Fruit fly (Drosophila melanogaster) whole organism, embryonic: ENCODE results near the gene Art8.
A peak's percentile ranks its signal among the peaks of the same experiment; 100 is the strongest.

ENCODE experiments used
- ATbp ChIP-seq: fragments of 200-800 bp; sonication (Bioruptor generic); optimal IDR thresholded peaks from 2 replicates; lab custom pipeline; 2017; ENCODE audit warnings: missing biosample characterization, mild to moderate bottlenecking, missing genetic modification characterization, missing genetic modification reagents
- CG10147 ChIP-seq: fragments of 200-800 bp; sonication (Bioruptor generic); optimal IDR thresholded peaks from 2 replicates; lab custom pipeline; 2019; ENCODE audit warnings: missing biosample characterization, mild to moderate bottlenecking, missing genetic modification characterization, moderate library complexity
- CG1024 ChIP-seq: fragments of 200-800 bp; sonication (Bioruptor generic); IDR thresholded peaks from 2 replicates; pipeline ENCODE4 v1.3.6; 2022; ENCODE audit warnings: missing biosample characterization, missing genetic modification characterization
- CG10366 ChIP-seq: fragments of 200-800 bp; sonication (Bioruptor generic); IDR thresholded peaks from 2 replicates; pipeline ENCODE4 v1.3.6; 2022; ENCODE audit warnings: missing biosample characterization, missing genetic modification characterization
- CG11085 ChIP-seq: fragments of 200-800 bp; sonication (Bioruptor generic); IDR thresholded peaks from 2 replicates; pipeline ENCODE4 v1.3.6; 2022; ENCODE audit warnings: missing biosample characterization, missing genetic modification characterization
- CG11560 ChIP-seq: fragments of 200-800 bp; sonication (Bioruptor generic); IDR thresholded peaks from 3 replicates; pipeline ENCODE4 v1.3.6; 2022; ENCODE audit warnings: missing biosample characterization, missing genetic modification characterization
- CG13424 ChIP-seq: fragments of 200-800 bp; sonication (Bioruptor generic); optimal IDR thresholded peaks from 2 replicates; lab custom pipeline; 2019; ENCODE audit warnings: missing biosample characterization, mild to moderate bottlenecking, missing genetic modification characterization, moderate library complexity
- CG13624 ChIP-seq: fragments of 200-800 bp; sonication (Bioruptor generic); optimal IDR thresholded peaks from 2 replicates; lab custom pipeline; 2016; ENCODE audit warnings: missing biosample characterization, missing genetic modification characterization
- CG15696 ChIP-seq: fragments of 200-800 bp; sonication (Bioruptor generic); optimal IDR thresholded peaks from 2 replicates; lab custom pipeline; 2019; ENCODE audit warnings: missing biosample characterization, mild to moderate bottlenecking, missing genetic modification characterization, moderate library complexity
- CG1647 ChIP-seq: fragments of 200-800 bp; sonication (Bioruptor generic); optimal IDR thresholded peaks from 3 replicates; lab custom pipeline; 2016; ENCODE audit warnings: missing biosample characterization, missing genetic modification characterization
- CG3065 ChIP-seq: fragments of 200-800 bp; sonication (Bioruptor generic); optimal IDR thresholded peaks from 2 replicates; lab custom pipeline; 2016; ENCODE audit warnings: missing biosample characterization, missing genetic modification characterization
- CG31365 ChIP-seq: fragments of 200-800 bp; sonication (Bioruptor generic); optimal IDR thresholded peaks from 2 replicates; lab custom pipeline; 2018; ENCODE audit warnings: missing biosample characterization, mild to moderate bottlenecking, missing genetic modification characterization
- CG33213 ChIP-seq: fragments of 200-800 bp; sonication (Bioruptor generic); optimal IDR thresholded peaks from 3 replicates; lab custom pipeline; 2016; ENCODE audit warnings: missing biosample characterization, missing genetic modification characterization
- CG33557 ChIP-seq: fragments of 200-800 bp; sonication (Bioruptor generic); optimal IDR thresholded peaks from 2 replicates; lab custom pipeline; 2019; ENCODE audit warnings: missing biosample characterization, mild to moderate bottlenecking, missing genetic modification characterization, moderate library complexity
- CG3995 ChIP-seq: fragments of 200-800 bp; sonication (Bioruptor generic); optimal IDR thresholded peaks from 3 replicates; lab custom pipeline; 2016; ENCODE audit warnings: missing biosample characterization, missing genetic modification characterization
- CG43689 ChIP-seq: fragments of 200-800 bp; sonication (Bioruptor generic); IDR thresholded peaks from 2 replicates; pipeline ENCODE4 v1.3.6; 2022; ENCODE audit warnings: missing biosample characterization, missing genetic modification characterization
- CG4820 ChIP-seq: fragments of 200-800 bp; sonication (Bioruptor generic); optimal IDR thresholded peaks from 3 replicates; lab custom pipeline; 2016; ENCODE audit warnings: missing biosample characterization, missing genetic modification characterization
- CG6272 ChIP-seq: fragments of 200-800 bp; sonication (Bioruptor generic); IDR thresholded peaks from 2 replicates; pipeline ENCODE4 v1.3.6; 2022; ENCODE audit warnings: missing biosample characterization, missing genetic modification characterization
- CG7786 ChIP-seq: fragments of 200-800 bp; sonication (Bioruptor generic); optimal IDR thresholded peaks from 2 replicates; lab custom pipeline; 2016; ENCODE audit warnings: missing biosample characterization, missing genetic modification characterization
- CG7928 ChIP-seq: fragments of 200-800 bp; sonication (Bioruptor generic); optimal IDR thresholded peaks from 2 replicates; lab custom pipeline; 2017; ENCODE audit warnings: missing biosample characterization, mild to moderate bottlenecking, missing genetic modification characterization
- CG8089 ChIP-seq: fragments of 200-800 bp; sonication (Bioruptor generic); optimal IDR thresholded peaks from 3 replicates; lab custom pipeline; 2016; ENCODE audit warnings: missing biosample characterization, missing genetic modification characterization
- CG8290 ChIP-seq, 3 experiments: fragments of 200-800 bp; sonication (Bioruptor generic); optimal IDR thresholded peaks; 2 replicates each; lab custom pipeline; 2016 to 2019; ENCODE audit warnings: missing biosample characterization in 3 of 3, missing genetic modification characterization in 3 of 3, mild to moderate bottlenecking in 2 of 3, moderate library complexity in 1 of 3
- Jarid2 ChIP-seq: fragments of 200-800 bp; sonication (Bioruptor generic); optimal IDR thresholded peaks from 3 replicates; lab custom pipeline; 2017; ENCODE audit warnings: mild to moderate bottlenecking, missing biosample characterization, missing genetic modification reagents, missing genetic modification characterization
- Max ChIP-seq: fragments of 200-800 bp; sonication (Bioruptor generic); optimal IDR thresholded peaks from 2 replicates; lab custom pipeline; 2016; ENCODE audit warnings: missing biosample characterization, mild to moderate bottlenecking, missing genetic modification characterization
- Myb ChIP-seq: fragments of 200-800 bp; sonication (Bioruptor generic); optimal IDR thresholded peaks from 2 replicates; lab custom pipeline; 2016; ENCODE audit warnings: missing biosample characterization, missing genetic modification characterization
- Scr ChIP-seq: fragments of 200-800 bp; sonication (Bioruptor generic); IDR thresholded peaks from 2 replicates; pipeline ENCODE4 v1.3.6; 2022; ENCODE audit warnings: missing biosample characterization, missing genetic modification characterization; ENCODE audit not compliant: partially characterized antibody
- Ssrp ChIP-seq: fragments of 200-800 bp; sonication (Bioruptor generic); optimal IDR thresholded peaks from 2 replicates; lab custom pipeline; 2018; ENCODE audit warnings: missing biosample characterization, mild to moderate bottlenecking, missing genetic modification characterization, moderate library complexity
- Xbp1 ChIP-seq: fragments of 200-800 bp; sonication (Bioruptor generic); optimal IDR thresholded peaks from 3 replicates; lab custom pipeline; 2016; ENCODE audit warnings: missing biosample characterization, mild to moderate bottlenecking, missing genetic modification characterization
- Xrp1 ChIP-seq: fragments of 200-800 bp; sonication (Bioruptor generic); IDR thresholded peaks from 2 replicates; pipeline ENCODE4 v1.3.6; 2022; ENCODE audit warnings: missing biosample characterization, missing genetic modification characterization
- ab ChIP-seq: fragments of 200-800 bp; sonication (Bioruptor generic); optimal IDR thresholded peaks from 2 replicates; lab custom pipeline; 2016; ENCODE audit warnings: missing biosample characterization, missing genetic modification characterization
- bab2 ChIP-seq: fragments of 200-800 bp; sonication (Bioruptor generic); optimal IDR thresholded peaks from 2 replicates; lab custom pipeline; 2016; ENCODE audit warnings: missing biosample characterization, missing genetic modification characterization
- bigmax ChIP-seq: fragments of 200-800 bp; sonication (Bioruptor generic); optimal IDR thresholded peaks from 2 replicates; lab custom pipeline; 2018; ENCODE audit warnings: missing biosample characterization, mild to moderate bottlenecking, missing genetic modification characterization
- chinmo ChIP-seq: fragments of 200-800 bp; sonication (Bioruptor generic); IDR thresholded peaks from 4 replicates; pipeline ENCODE4 v1.3.6; 2022; ENCODE audit warnings: missing biosample characterization, missing genetic modification characterization; ENCODE audit not compliant: partially characterized antibody
- chm ChIP-seq: fragments of 200-800 bp; sonication (Bioruptor generic); IDR thresholded peaks from 2 replicates; pipeline ENCODE4 v1.3.6; 2022; ENCODE audit warnings: missing biosample characterization, missing genetic modification characterization
- corto ChIP-seq: fragments of 200-800 bp; sonication (Bioruptor generic); optimal IDR thresholded peaks from 2 replicates; lab custom pipeline; 2016; ENCODE audit warnings: missing biosample characterization, mild to moderate bottlenecking, missing genetic modification characterization, moderate library complexity
- crc ChIP-seq: fragments of 200-800 bp; sonication (Bioruptor generic); optimal IDR thresholded peaks from 2 replicates; lab custom pipeline; 2016; ENCODE audit warnings: missing biosample characterization, missing genetic modification characterization
- da ChIP-seq: fragments of 200-800 bp; sonication (Bioruptor generic); optimal IDR thresholded peaks from 2 replicates; lab custom pipeline; 2016; ENCODE audit warnings: missing biosample characterization, missing genetic modification characterization
- dm ChIP-seq: fragments of 200-800 bp; sonication (Bioruptor generic); optimal IDR thresholded peaks from 3 replicates; lab custom pipeline; 2016; ENCODE audit warnings: missing biosample characterization, missing genetic modification characterization
- ftz-f1 ChIP-seq: fragments of 200-800 bp; sonication (Bioruptor generic); optimal IDR thresholded peaks from 2 replicates; lab custom pipeline; 2016; ENCODE audit warnings: missing biosample characterization, missing genetic modification characterization
- grau ChIP-seq: fragments of 200-800 bp; optimal IDR thresholded peaks from 3 replicates; lab custom pipeline; 2019; ENCODE audit warnings: missing biosample characterization, mild to moderate bottlenecking, missing genetic modification characterization, moderate library complexity
- hb ChIP-seq: fragments of 200-800 bp; sonication (Bioruptor generic); IDR thresholded peaks from 3 replicates; pipeline ENCODE4 v1.3.6; 2022; ENCODE audit warnings: missing biosample characterization, missing genetic modification characterization; ENCODE audit not compliant: partially characterized antibody
- kah ChIP-seq: fragments of 200-800 bp; sonication (Bioruptor generic); optimal IDR thresholded peaks from 2 replicates; lab custom pipeline; 2018; ENCODE audit warnings: missing biosample characterization, mild to moderate bottlenecking, missing genetic modification characterization
- psq ChIP-seq: fragments of 200-800 bp; sonication (Bioruptor generic); optimal IDR thresholded peaks from 2 replicates; lab custom pipeline; 2017; ENCODE audit warnings: missing biosample characterization, missing genetic modification characterization
- sens ChIP-seq: fragments of 200-800 bp; sonication (Bioruptor generic); peaks from one replicate; lab custom pipeline; 2016; ENCODE audit warnings: missing biosample characterization, missing genetic modification characterization
- sens-2 ChIP-seq: fragments of 200-800 bp; sonication (Bioruptor generic); IDR thresholded peaks from 2 replicates; pipeline ENCODE4 v1.3.6; 2022; ENCODE audit warnings: missing biosample characterization, missing genetic modification characterization
- so ChIP-seq: fragments of 200-800 bp; sonication (Bioruptor generic); IDR thresholded peaks from 3 replicates; pipeline ENCODE4 v1.3.6; 2022; ENCODE audit warnings: missing biosample characterization, missing genetic modification characterization
- sr ChIP-seq: fragments of 200-800 bp; sonication (Bioruptor generic); IDR thresholded peaks from 3 replicates; pipeline ENCODE4 v1.3.6; 2022; ENCODE audit warnings: missing biosample characterization, missing genetic modification characterization
- z ChIP-seq: fragments of 200-800 bp; sonication (Bioruptor generic); IDR thresholded peaks from 3 replicates; pipeline ENCODE4 v1.3.6; 2022; ENCODE audit warnings: missing biosample characterization, missing genetic modification characterization
- zen ChIP-seq: fragments of 200-800 bp; sonication (Bioruptor generic); optimal IDR thresholded peaks from 3 replicates; lab custom pipeline; 2018; ENCODE audit warnings: missing biosample characterization, mild to moderate bottlenecking, missing genetic modification characterization, moderate library complexity
- zf30C ChIP-seq: fragments of 200-800 bp; sonication (Bioruptor generic); optimal IDR thresholded peaks from 3 replicates; lab custom pipeline; 2018; ENCODE audit warnings: missing biosample characterization, mild to moderate bottlenecking, missing genetic modification characterization

Art8 gene

DNA sequence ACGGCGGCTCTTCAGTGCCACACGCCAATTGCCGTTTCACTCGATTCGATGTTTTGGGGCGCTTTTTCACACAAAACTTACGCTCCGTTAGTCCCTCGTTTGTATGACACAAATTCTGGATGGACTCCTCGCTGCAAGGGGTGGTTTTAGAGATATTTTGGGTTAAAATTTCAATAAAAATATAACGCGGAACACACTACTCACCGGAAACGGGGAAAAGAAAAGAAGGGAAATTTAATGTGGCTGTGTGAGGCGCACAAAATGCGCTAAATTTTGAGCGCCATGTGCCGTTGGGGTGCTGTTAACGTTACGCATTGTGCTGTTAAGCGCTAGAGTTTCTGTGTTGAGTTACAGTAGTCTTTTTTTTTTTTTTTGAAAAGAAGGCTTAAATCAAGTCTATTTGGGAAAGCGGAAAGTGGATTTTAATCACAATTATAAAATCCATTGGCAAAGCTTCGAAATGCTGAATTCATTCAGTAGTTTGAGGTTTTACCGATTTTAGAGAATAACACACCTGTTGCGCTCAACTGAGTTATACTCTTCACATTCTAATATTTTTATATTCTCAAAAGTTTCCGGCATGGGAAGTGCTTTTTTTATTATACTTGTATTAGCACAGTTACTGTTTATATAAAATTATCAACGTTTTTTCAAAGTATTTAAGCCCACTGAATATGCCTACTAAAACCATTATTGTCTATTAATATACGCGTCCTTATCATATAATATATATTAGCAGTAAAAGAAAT lies 6.8 kb downstream of the Art8 start, which contains the start of gene RpL9 (continued):
- no peak for TF ChIP-seq CG43689
- peak; percentile 45 for TF ChIP-seq CG3995 (GFP tag; lab: Kevin White, UChicago)
- peak; percentile 72 for TF ChIP-seq CG33557 (GFP tag; lab: Kevin White, UChicago)
- TF ChIP-seq CG11560, result no peak
- no peak for TF ChIP-seq CG6272 (GFP tag; lab: Robert Waterston, UW)
- TF ChIP-seq crc (GFP tag; lab: Kevin White, UChicago), result peak; percentile 28
- TF ChIP-seq Xrp1 (GFP tag; lab: Robert Waterston, UW), result 0 out of 2 replicates have a peak, but pooled peaks have one; percentile 6
- TF ChIP-seq Ssrp (tag; lab: Kevin White, UChicago), result no peak
- TF ChIP-seq Max (GFP tag; lab: Kevin White, UChicago), result peak; percentile 74
- TF ChIP-seq CG8290 (GFP tag; optimal IDR thresholded peaks at IDR 0.05; lab: Kevin White, UChicago), result peak; percentile 69
- no peak for TF ChIP-seq CG8290 (tag; optimal IDR thresholded peaks at IDR 0.05; lab: Kevin White, UChicago)
- TF ChIP-seq corto (GFP tag; lab: Kevin White, UChicago), result no peak
- TF ChIP-seq z (GFP tag; lab: Robert Waterston, UW), result no peak
- TF ChIP-seq Myb (GFP tag; lab: Kevin White, UChicago), result peak; percentile 43
- no peak for TF ChIP-seq sr (GFP tag; lab: Robert Waterston, UW)
- TF ChIP-seq CG1647 (GFP tag; lab: Kevin White, UChicago), result peak; percentile 50
- no peak for TF ChIP-seq CG4820
- peak; percentile 15 for TF ChIP-seq CG7928
- TF ChIP-seq chinmo (GFP tag; lab: Robert Waterston, UW), result no peak
- no peak for TF ChIP-seq CG7786 (GFP tag; lab: Kevin White, UChicago)
- peak; percentile 16 for TF ChIP-seq bab2 (GFP tag; lab: Kevin White, UChicago)
- TF ChIP-seq kah (GFP tag; lab: Kevin White, UChicago), result peak; percentile 83
- TF ChIP-seq Xbp1 (GFP tag; lab: Kevin White, UChicago), result peak; percentile 45
- peak; percentile 93 for TF ChIP-seq sens (GFP tag; lab: Kevin White, UChicago)
- no peak for TF ChIP-seq grau (tag; lab: Kevin White, UChicago)
- TF ChIP-seq CG15696 (tag; lab: Kevin White, UChicago), result no peak
- peak; percentile 68 for TF ChIP-seq CG13624 (GFP tag; lab: Kevin White, UChicago)
- TF ChIP-seq zen, result peak; percentile 12
- no peak for TF ChIP-seq CG10366 (GFP tag; lab: Robert Waterston, UW)
- no peak for TF ChIP-seq ftz-f1 (GFP tag; lab: Kevin White, UChicago)
- TF ChIP-seq Jarid2 (GFP tag; lab: Kevin White, UChicago), result no peak
- TF ChIP-seq psq (GFP tag; lab: Kevin White, UChicago), result peak; percentile 32
- TF ChIP-seq CG11085, result no peak
- no peak for TF ChIP-seq Scr (GFP tag; lab: Robert Waterston, UW)
- TF ChIP-seq sens-2, result peak; percentile 84
- no peak for TF ChIP-seq ab (GFP tag; lab: Kevin White, UChicago)
- no peak for TF ChIP-seq hb (GFP tag; lab: Robert Waterston, UW)
- TF ChIP-seq zf30C (GFP tag; lab: Kevin White, UChicago), result peak; percentile 37
- no peak for TF ChIP-seq so (GFP tag; lab: Robert Waterston, UW)
- no peak for TF ChIP-seq chm
- TF ChIP-seq CG13424, result peak; percentile 38
- TF ChIP-seq CG10147, result no peak
- TF ChIP-seq da (GFP tag; lab: Kevin White, UChicago), result peak; percentile 30
- TF ChIP-seq CG1024, result 0 out of 2 replicates have a peak, but pooled peaks have one; percentile 39
- peak; percentile 60 for TF ChIP-seq CG8089 (GFP tag; lab: Kevin White, UChicago)
- no peak for TF ChIP-seq ATbp
- TF ChIP-seq CG31365 (tag; lab: Kevin White, UChicago), result peak; percentile 80
- TF ChIP-seq CG3065 (GFP tag; lab: Kevin White, UChicago), result no peak
- peak; percentile 90 for TF ChIP-seq dm (GFP tag; lab: Kevin White, UChicago)
- peak; percentile 75 for TF ChIP-seq CG33213 (GFP tag; lab: Kevin White, UChicago)
- TF ChIP-seq bigmax, result peak; percentile 68
